Fruit fly (Drosophila melanogaster): ENCODE results near the gene Spn75F.
A peak's percentile ranks its signal among the peaks of the same experiment; 100 is the strongest.

DNA sequence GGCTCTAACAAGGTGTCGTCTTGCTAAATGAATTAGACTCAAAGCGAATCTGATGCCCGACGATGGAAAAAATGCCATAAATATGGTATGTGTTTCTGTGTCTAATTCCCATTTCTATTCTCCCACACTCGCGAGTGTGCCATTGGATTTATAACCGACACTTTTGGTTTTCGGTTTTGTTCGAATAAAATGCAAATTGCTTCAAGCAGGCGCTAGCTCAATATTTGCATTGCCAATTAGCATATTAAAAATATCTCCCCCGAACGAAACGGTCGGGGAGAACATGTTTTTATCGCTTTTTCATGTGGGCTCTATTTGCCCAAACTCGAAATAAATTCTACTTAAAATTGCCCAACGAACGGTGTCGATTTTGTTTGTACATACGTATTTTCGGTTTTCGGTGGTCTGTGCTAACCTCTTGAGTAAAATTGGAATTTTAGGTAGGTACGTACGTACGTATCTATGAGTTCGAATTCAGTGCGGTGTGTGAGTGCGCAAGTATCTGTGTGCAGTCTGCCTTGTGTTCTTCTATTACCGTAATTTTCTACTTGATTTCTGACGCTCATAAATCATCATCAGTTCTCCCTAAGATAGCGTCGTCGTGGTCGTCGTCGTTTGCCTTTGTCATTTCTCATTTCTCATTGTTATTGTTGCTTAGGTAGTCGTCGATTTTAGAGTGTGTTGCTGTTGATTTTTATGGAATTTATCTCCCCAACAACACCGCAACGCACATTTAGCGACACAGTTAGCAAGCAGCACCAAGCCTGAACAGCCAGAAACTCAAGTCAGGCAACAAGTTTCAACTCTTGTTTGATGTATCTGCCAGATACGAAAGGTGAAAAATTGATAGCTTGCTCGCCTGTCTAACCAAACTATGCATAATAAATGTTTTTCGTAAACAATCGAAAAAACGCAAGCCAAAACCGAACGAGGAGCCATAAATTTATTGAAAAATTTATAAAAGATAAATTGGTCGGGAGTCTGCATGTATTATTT, 35.6 kb upstream of the Spn75F start:
- TF ChIP-seq kay (GFP tag; ENCODE audit: borderline replicate concordance) (peak; percentile 25), CG7045 (GFP tag; optimal IDR thresholded peaks at IDR 0.05) (no peak), CG14711 (tag; optimal IDR thresholded peaks at IDR 0.05) (no peak), pad (GFP tag; optimal IDR thresholded peaks at IDR 0.05) (no peak), ovo (GFP tag; optimal IDR thresholded peaks at IDR 0.05) (no peak), tj (GFP tag; optimal IDR thresholded peaks at IDR 0.05) (no peak)
